Fruit fly (Drosophila melanogaster) whole organism, embryonic: ENCODE results near the gene CG31867.

Experiments
- Aef1 ChIP-seq: fragments of 200-800 bp; sonication (Bioruptor generic); IDR thresholded peaks from 3 replicates; pipeline ENCODE4 v1.3.6; 2022; ENCODE audit warnings: missing biosample characterization, missing genetic modification characterization
- Atf6 ChIP-seq: fragments of 200-800 bp; sonication (Bioruptor generic); IDR thresholded peaks from 2 replicates; pipeline ENCODE4 v1.3.6; 2022; ENCODE audit warnings: missing biosample characterization, missing genetic modification characterization
- CG10209 ChIP-seq: fragments of 200-800 bp; sonication (Bioruptor generic); optimal IDR thresholded peaks from 3 replicates; lab custom pipeline; 2017; ENCODE audit warnings: missing biosample characterization, mild to moderate bottlenecking, missing genetic modification characterization, missing genetic modification reagents
- CG10321 ChIP-seq: fragments of 200-800 bp; sonication (Bioruptor generic); IDR thresholded peaks from 2 replicates; pipeline ENCODE4 v1.3.6; 2022; ENCODE audit warnings: missing biosample characterization, missing genetic modification characterization
- CG11456 ChIP-seq: fragments of 200-800 bp; sonication (Bioruptor generic); IDR thresholded peaks from 3 replicates; pipeline ENCODE4 v1.3.6; 2022; ENCODE audit warnings: missing biosample characterization, missing genetic modification characterization
- CG11560 ChIP-seq: fragments of 200-800 bp; sonication (Bioruptor generic); IDR thresholded peaks from 3 replicates; pipeline ENCODE4 v1.3.6; 2022; ENCODE audit warnings: missing biosample characterization, missing genetic modification characterization
- CG12104 ChIP-seq: fragments of 200-800 bp; sonication (Bioruptor generic); optimal IDR thresholded peaks from 3 replicates; lab custom pipeline; 2016; ENCODE audit warnings: missing biosample characterization, missing genetic modification characterization
- CG14014 ChIP-seq: fragments of 200-800 bp; sonication (Bioruptor generic); IDR thresholded peaks from 2 replicates; pipeline ENCODE4 v1.3.6; 2022; ENCODE audit warnings: missing biosample characterization, missing genetic modification characterization
- CG14441 ChIP-seq: fragments of 200-800 bp; sonication (Bioruptor generic); IDR thresholded peaks from 2 replicates; pipeline ENCODE4 v1.3.6; 2022; ENCODE audit warnings: missing biosample characterization, missing genetic modification characterization
- CG14710 ChIP-seq: fragments of 200-800 bp; sonication (Bioruptor generic); optimal IDR thresholded peaks from 3 replicates; lab custom pipeline; 2019; ENCODE audit warnings: missing biosample characterization, mild to moderate bottlenecking, missing genetic modification characterization, moderate library complexity
- CG16863 ChIP-seq: fragments of 200-800 bp; sonication (Bioruptor generic); optimal IDR thresholded peaks from 3 replicates; lab custom pipeline; 2016; ENCODE audit warnings: missing biosample characterization, missing genetic modification characterization
- CG17186 ChIP-seq: fragments of 200-800 bp; sonication (Bioruptor generic); optimal IDR thresholded peaks from 3 replicates; lab custom pipeline; 2017; ENCODE audit warnings: missing biosample characterization, missing genetic modification reagents, missing genetic modification characterization
- CG17359 ChIP-seq: fragments of 200-800 bp; sonication (Bioruptor generic); optimal IDR thresholded peaks from 3 replicates; lab custom pipeline; 2018; ENCODE audit warnings: missing biosample characterization, mild to moderate bottlenecking, missing genetic modification characterization, moderate library complexity
- CG17361 ChIP-seq: fragments of 200-800 bp; sonication (Bioruptor generic); IDR thresholded peaks from 3 replicates; pipeline ENCODE4 v1.3.6; 2022; ENCODE audit warnings: missing biosample characterization, missing genetic modification characterization
- CG17802 ChIP-seq: fragments of 200-800 bp; sonication (Bioruptor generic); optimal IDR thresholded peaks from 2 replicates; lab custom pipeline; 2018; ENCODE audit warnings: missing biosample characterization, mild to moderate bottlenecking, missing genetic modification characterization, moderate library complexity
- CG18599 ChIP-seq: fragments of 200-800 bp; sonication (Bioruptor generic); optimal IDR thresholded peaks from 3 replicates; lab custom pipeline; 2017; ENCODE audit warnings: missing biosample characterization, missing genetic modification characterization, mild to moderate bottlenecking, moderate library complexity, missing genetic modification reagents
- CG18619 ChIP-seq: fragments of 200-800 bp; sonication (Bioruptor generic); optimal IDR thresholded peaks from 3 replicates; lab custom pipeline; 2017; ENCODE audit warnings: missing biosample characterization, mild to moderate bottlenecking, missing genetic modification characterization
- CG2129 ChIP-seq: fragments of 200-800 bp; sonication (Bioruptor generic); IDR thresholded peaks from 2 replicates; pipeline ENCODE4 v1.3.6; 2022; ENCODE audit warnings: missing biosample characterization, missing genetic modification characterization; ENCODE audit not compliant: partially characterized antibody
- CG30403 ChIP-seq: fragments of 200-800 bp; sonication (Bioruptor generic); optimal IDR thresholded peaks from 3 replicates; lab custom pipeline; 2016; ENCODE audit warnings: missing biosample characterization, missing genetic modification characterization
- CG31441 ChIP-seq: fragments of 200-800 bp; sonication (Bioruptor generic); IDR thresholded peaks from 2 replicates; pipeline ENCODE4 v1.3.6; 2022; ENCODE audit warnings: missing biosample characterization, missing genetic modification characterization
- CG4854 ChIP-seq: fragments of 200-800 bp; sonication (Bioruptor generic); optimal IDR thresholded peaks from 2 replicates; lab custom pipeline; 2016; ENCODE audit warnings: missing biosample characterization, missing genetic modification characterization, inconsistent platforms
- CG6654 ChIP-seq: fragments of 200-800 bp; sonication (Bioruptor generic); optimal IDR thresholded peaks from 2 replicates; lab custom pipeline; 2017; ENCODE audit warnings: missing biosample characterization, mild to moderate bottlenecking, missing genetic modification characterization
- Drgx ChIP-seq: fragments of 200-800 bp; sonication (Bioruptor generic); IDR thresholded peaks from 2 replicates; pipeline ENCODE4 v1.3.6; 2022; ENCODE audit warnings: missing biosample characterization, missing genetic modification characterization
- Mad ChIP-seq: fragments of 200-800 bp; sonication (Bioruptor generic); optimal IDR thresholded peaks from 2 replicates; lab custom pipeline; 2016; ENCODE audit warnings: missing biosample characterization, missing genetic modification characterization
- Meics ChIP-seq: fragments of 200-800 bp; sonication (Bioruptor generic); optimal IDR thresholded peaks from 2 replicates; lab custom pipeline; 2017; ENCODE audit warnings: missing biosample characterization, mild to moderate bottlenecking, missing genetic modification characterization
- Optix ChIP-seq: fragments of 200-800 bp; sonication (Bioruptor generic); IDR thresholded peaks from 3 replicates; pipeline ENCODE4 v1.3.6; 2022; ENCODE audit warnings: missing biosample characterization, missing genetic modification characterization
- Ssrp ChIP-seq: fragments of 200-800 bp; sonication (Bioruptor generic); optimal IDR thresholded peaks from 2 replicates; lab custom pipeline; 2018; ENCODE audit warnings: missing biosample characterization, mild to moderate bottlenecking, missing genetic modification characterization, moderate library complexity
- Trl ChIP-seq, 3 experiments: fragments of >200 bp in 2 of 3; fragments of 200-800 bp in 1 of 3; sonication (Bioruptor generic) in 1 of 3; optimal IDR thresholded peaks; 2 replicates in 1 of 3; 3 replicates in 2 of 3; lab custom pipeline; 2016 to 2017; ENCODE audit warnings: missing biosample characterization in 1 of 3, missing genetic modification characterization in 1 of 3
- ase ChIP-seq: fragments of 200-800 bp; sonication (Bioruptor generic); IDR thresholded peaks from 3 replicates; pipeline ENCODE4 v1.3.6; 2022; ENCODE audit warnings: missing biosample characterization, missing genetic modification characterization
- bsh ChIP-seq, 2 experiments: fragments of 200-800 bp; sonication (Bioruptor generic); optimal IDR thresholded peaks; 2 replicates each; lab custom pipeline; 2017 to 2018; ENCODE audit warnings: mild to moderate bottlenecking in 2 of 2, missing biosample characterization in 2 of 2, missing genetic modification characterization in 2 of 2, moderate library complexity in 1 of 2
- chif ChIP-seq, 2 experiments: fragments of 200-800 bp; sonication (Bioruptor generic); optimal IDR thresholded peaks; 3 replicates each; lab custom pipeline; 2016; ENCODE audit warnings: missing biosample characterization in 2 of 2, missing genetic modification characterization in 2 of 2
- chinmo ChIP-seq: fragments of 200-800 bp; sonication (Bioruptor generic); IDR thresholded peaks from 4 replicates; pipeline ENCODE4 v1.3.6; 2022; ENCODE audit warnings: missing biosample characterization, missing genetic modification characterization; ENCODE audit not compliant: partially characterized antibody
- ci ChIP-seq: fragments of 200-800 bp; sonication (Bioruptor generic); IDR thresholded peaks from 3 replicates; pipeline ENCODE4 v1.3.6; 2022; ENCODE audit warnings: missing biosample characterization, missing genetic modification characterization
- corto ChIP-seq: fragments of 200-800 bp; sonication (Bioruptor generic); optimal IDR thresholded peaks from 2 replicates; lab custom pipeline; 2016; ENCODE audit warnings: missing biosample characterization, mild to moderate bottlenecking, missing genetic modification characterization, moderate library complexity
- croc ChIP-seq: fragments of 200-800 bp; sonication (Bioruptor generic); conservative IDR thresholded peaks from 3 replicates; pipeline ENCODE4 v1.3.6; 2022; ENCODE audit warnings: missing biosample characterization, missing genetic modification characterization
- dan ChIP-seq: fragments of 200-800 bp; sonication (Bioruptor generic); IDR thresholded peaks from 2 replicates; pipeline ENCODE4 v1.3.6; 2022; ENCODE audit warnings: missing biosample characterization, missing genetic modification characterization
- disco-r ChIP-seq: fragments of 200-800 bp; sonication (Bioruptor generic); optimal IDR thresholded peaks from 2 replicates; lab custom pipeline; 2016; ENCODE audit warnings: missing biosample characterization, missing genetic modification characterization
- esg ChIP-seq: fragments of 200-800 bp; sonication (Bioruptor generic); conservative IDR thresholded peaks from 2 replicates; pipeline ENCODE4 v1.3.6; 2022; ENCODE audit warnings: missing biosample characterization, missing genetic modification characterization
- fd64A ChIP-seq: fragments of 200-800 bp; sonication (Bioruptor generic); optimal IDR thresholded peaks from 3 replicates; lab custom pipeline; 2018; ENCODE audit warnings: missing biosample characterization, mild to moderate bottlenecking, missing genetic modification characterization
- gcm2 ChIP-seq: fragments of 200-800 bp; sonication (Bioruptor generic); optimal IDR thresholded peaks from 2 replicates; lab custom pipeline; 2016; ENCODE audit warnings: missing biosample characterization, missing genetic modification characterization
- insv ChIP-seq, 2 experiments: fragments of 200-800 bp; sonication (Bioruptor generic); optimal IDR thresholded peaks; 3 replicates each; lab custom pipeline; 2016 to 2018; ENCODE audit warnings: missing biosample characterization in 2 of 2, missing genetic modification characterization in 2 of 2
- lbe ChIP-seq: fragments of 200-800 bp; sonication (Bioruptor generic); optimal IDR thresholded peaks from 2 replicates; lab custom pipeline; 2016; ENCODE audit warnings: missing biosample characterization, mild to moderate bottlenecking, missing genetic modification characterization
- mam ChIP-seq: fragments of 200-800 bp; sonication (Bioruptor generic); optimal IDR thresholded peaks from 3 replicates; lab custom pipeline; 2016; ENCODE audit warnings: missing biosample characterization, missing genetic modification characterization
- onecut ChIP-seq: fragments of 200-800 bp; sonication (Bioruptor generic); IDR thresholded peaks from 2 replicates; pipeline ENCODE4 v1.3.6; 2022; ENCODE audit warnings: missing biosample characterization, missing genetic modification characterization
- sens ChIP-seq: fragments of 200-800 bp; sonication (Bioruptor generic); peaks from one replicate; lab custom pipeline; 2016; ENCODE audit warnings: missing biosample characterization, missing genetic modification characterization
- sug ChIP-seq: fragments of 200-800 bp; optimal IDR thresholded peaks from 2 replicates; lab custom pipeline; 2019; ENCODE audit warnings: missing biosample characterization, mild to moderate bottlenecking, missing genetic modification characterization, moderate library complexity
- vnd ChIP-seq: fragments of 200-800 bp; sonication (Bioruptor generic); IDR thresholded peaks from 3 replicates; pipeline ENCODE4 v1.3.6; 2022; ENCODE audit warnings: missing biosample characterization, missing genetic modification characterization; ENCODE audit not compliant: partially characterized antibody
- wdn ChIP-seq: fragments of 200-800 bp; sonication (Bioruptor generic); IDR thresholded peaks from 2 replicates; pipeline ENCODE4 v1.3.6; 2022; ENCODE audit warnings: missing biosample characterization, missing genetic modification characterization
- zen2 ChIP-seq: fragments of 200-800 bp; sonication (Bioruptor generic); IDR thresholded peaks from 3 replicates; pipeline ENCODE4 v1.3.6; 2022; ENCODE audit warnings: missing biosample characterization, missing genetic modification characterization; ENCODE audit not compliant: partially characterized antibody

CG31867 gene

DNA sequence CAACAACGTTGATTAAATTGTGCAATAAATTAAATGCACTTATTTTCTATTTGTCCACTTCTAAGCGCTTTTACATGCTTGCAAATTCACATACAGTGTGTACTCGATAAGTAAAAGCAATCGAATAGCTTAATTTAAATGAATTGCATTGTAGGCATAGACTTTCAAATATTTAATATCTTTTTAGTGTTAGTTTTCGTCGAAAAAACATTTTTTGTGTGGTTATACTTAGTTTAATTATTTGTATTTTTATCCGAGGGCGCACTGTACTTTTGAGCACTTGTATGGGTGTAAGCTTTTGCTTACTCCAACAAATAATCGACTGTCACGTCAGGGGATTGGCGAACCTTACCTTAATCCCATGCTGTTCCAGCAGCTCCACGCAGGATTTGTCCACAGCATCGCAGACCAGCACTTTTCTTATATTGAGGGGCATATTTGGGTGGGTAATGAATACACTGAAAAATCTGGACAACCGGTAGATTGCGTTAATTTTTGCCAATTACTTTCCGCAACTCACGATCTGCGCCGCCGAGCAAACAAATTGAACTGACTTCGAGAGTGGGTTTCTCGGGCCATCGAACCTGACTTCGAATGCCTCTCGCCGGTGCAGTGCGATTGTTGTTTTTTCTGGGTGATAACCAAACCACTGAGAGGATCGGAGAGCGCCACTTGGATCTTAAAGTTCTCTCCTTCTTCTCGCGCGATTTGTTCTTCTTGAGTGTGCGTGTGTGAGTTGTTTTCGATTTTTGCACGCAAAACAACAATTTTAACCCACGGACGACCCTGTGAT lies 10.1 kb upstream of the CG31867 start, which contains the start of gene CG6287:
TSS of gene CG6287 (minus strand) at position 556 of the 793 bp plus-strand sequence.
- TF ChIP-seq CG14710 (tag; lab: Kevin White, UChicago): no peak
- 0 out of 2 replicates have a peak, but pooled peaks have one; percentile 13 for TF ChIP-seq esg (GFP tag; lab: Robert Waterston, UW)
- no peak for TF ChIP-seq CG17802 (tag; lab: Kevin White, UChicago)
- no peak for TF ChIP-seq croc (GFP tag; lab: Robert Waterston, UW)
- TF ChIP-seq Meics: peak; percentile 34
- no peak for TF ChIP-seq CG6654 (GFP tag; lab: Kevin White, UChicago)
- no peak for TF ChIP-seq chinmo (GFP tag; lab: Robert Waterston, UW)
- TF ChIP-seq Atf6: no peak
- no peak for TF ChIP-seq CG18619 (GFP tag; lab: Kevin White, UChicago)
- TF ChIP-seq CG11560 (tag; lab: Robert Waterston, UW): no peak
- TF ChIP-seq CG31441 (GFP tag; lab: Robert Waterston, UW): no peak
- TF ChIP-seq chif (GFP tag; optimal IDR thresholded peaks at IDR 0.05; lab: Kevin White, UChicago): peak in 1 of 2 experiments; percentile 7
- peak; percentile 68 for TF ChIP-seq CG14441
- TF ChIP-seq ci (GFP tag; lab: Robert Waterston, UW): no peak
- no peak for TF ChIP-seq CG4854 (GFP tag; lab: Kevin White, UChicago)
- TF ChIP-seq CG30403 (GFP tag; lab: Kevin White, UChicago): peak; percentile 18
- peak; percentile 61 for TF ChIP-seq corto
- TF ChIP-seq mam (GFP tag; lab: Kevin White, UChicago): peak; percentile 37
- TF ChIP-seq zen2 (GFP tag; lab: Robert Waterston, UW): no peak
- no peak for TF ChIP-seq CG17359 (tag; lab: Kevin White, UChicago)
- TF ChIP-seq dan (GFP tag; lab: Robert Waterston, UW): no peak
- peak; percentile 97 for TF ChIP-seq Drgx (GFP tag; lab: Robert Waterston, UW)
- no peak for TF ChIP-seq CG17361 (GFP tag; lab: Robert Waterston, UW)
- no peak for TF ChIP-seq vnd (GFP tag; lab: Robert Waterston, UW)
- TF ChIP-seq bsh (GFP tag; optimal IDR thresholded peaks at IDR 0.05; lab: Kevin White, UChicago): peak in 1 of 2 experiments; percentile 64
- TF ChIP-seq Mad (GFP tag; lab: Kevin White, UChicago): no peak
- peak in 1 of 2 experiments; percentile 19 for TF ChIP-seq Trl (optimal IDR thresholded peaks at IDR 0.05; lab: Kevin White, UChicago)
- TF ChIP-seq Trl (GFP tag; optimal IDR thresholded peaks at IDR 0.05; lab: Kevin White, UChicago): no peak
- TF ChIP-seq ase (GFP tag; lab: Robert Waterston, UW): 0 out of 3 replicates have a peak, but pooled peaks have one; percentile 26
- no peak for TF ChIP-seq CG12104 (GFP tag; lab: Kevin White, UChicago)
- TF ChIP-seq CG2129 (GFP tag; lab: Robert Waterston, UW): no peak
- TF ChIP-seq onecut: no peak
- TF ChIP-seq fd64A (GFP tag; lab: Kevin White, UChicago): no peak
- TF ChIP-seq Aef1 (GFP tag; lab: Robert Waterston, UW): peak; percentile 43; the same call in 2 of the 3 replicates
- TF ChIP-seq CG10321: 0 out of 2 replicates have a peak, but pooled peaks have one; percentile 12
- TF ChIP-seq CG17186 (GFP tag; lab: Kevin White, UChicago): no peak
- TF ChIP-seq CG11456 (GFP tag; lab: Robert Waterston, UW): no peak
- TF ChIP-seq wdn: no peak
- no peak for TF ChIP-seq sug (tag; lab: Kevin White, UChicago)
- TF ChIP-seq Ssrp (tag; lab: Kevin White, UChicago): no peak
- TF ChIP-seq disco-r (GFP tag; lab: Kevin White, UChicago): no peak
- TF ChIP-seq sens (GFP tag; lab: Kevin White, UChicago): peak; percentile 51
- no peak for TF ChIP-seq CG16863 (GFP tag; lab: Kevin White, UChicago)
- TF ChIP-seq lbe (GFP tag; lab: Kevin White, UChicago): peak; percentile 72
- no peak for TF ChIP-seq gcm2 (GFP tag; lab: Kevin White, UChicago)
- no peak for TF ChIP-seq Optix (GFP tag; lab: Robert Waterston, UW)
- peak; percentile 25 for TF ChIP-seq CG18599 (GFP tag; lab: Kevin White, UChicago)
- no peak for TF ChIP-seq insv (GFP tag; optimal IDR thresholded peaks at IDR 0.05; lab: Kevin White, UChicago)
- TF ChIP-seq CG14014 (GFP tag; lab: Robert Waterston, UW): 0 out of 2 replicates have a peak, but pooled peaks have one; percentile 31
- peak; percentile 5 for TF ChIP-seq CG10209
